Worm (Caenorhabditis elegans) whole organism, L2 larva: ENCODE results near the gene sysm-1.

Experiments used
- F13H6.1 ChIP-seq: sonication (generic microtip); optimal IDR thresholded peaks from 2 replicates; lab custom pipeline; 2016; ENCODE audit warnings: missing genetic modification characterization, missing compliant biosample characterization
- R02D3.7 ChIP-seq: fragments of 150-350 bp; optimal IDR thresholded peaks from 2 replicates; lab custom pipeline; 2014; ENCODE audit warnings: missing biosample characterization, missing genetic modification characterization
- ZK546.5 ChIP-seq: sonication (generic microtip); optimal IDR thresholded peaks from 2 replicates; lab custom pipeline; 2017; ENCODE audit warnings: missing biosample characterization, missing genetic modification characterization
- alr-1 ChIP-seq: fragments of 150-350 bp; optimal IDR thresholded peaks from 2 replicates; lab custom pipeline; 2014; ENCODE audit warnings: missing biosample characterization, missing genetic modification characterization
- aly-2 ChIP-seq: fragments of 150-350 bp; optimal IDR thresholded peaks from 2 replicates; lab custom pipeline; 2014; ENCODE audit warnings: missing biosample characterization, missing genetic modification characterization
- ama-1 ChIP-seq: fragments of 150-350 bp; optimal IDR thresholded peaks from 2 replicates; lab custom pipeline; 2018; ENCODE audit warnings: inconsistent platforms
- blmp-1 ChIP-seq: sonication (generic microtip); optimal IDR thresholded peaks from 2 replicates; lab custom pipeline; 2017; ENCODE audit warnings: missing genetic modification characterization, mild to moderate bottlenecking, missing compliant biosample characterization, antibody characterized with exemption, moderate library complexity; ENCODE audit not compliant: insufficient read depth
- ceh-16 ChIP-seq: fragments of 150-350 bp; optimal IDR thresholded peaks from 2 replicates; lab custom pipeline; 2014; ENCODE audit warnings: missing biosample characterization, missing genetic modification characterization
- crh-2 ChIP-seq: sonication (generic microtip); optimal IDR thresholded peaks from 2 replicates; lab custom pipeline; 2017; ENCODE audit warnings: missing biosample characterization, missing genetic modification characterization
- dmd-4 ChIP-seq: sonication (generic microtip); optimal IDR thresholded peaks from 2 replicates; lab custom pipeline; 2017; ENCODE audit warnings: missing biosample characterization, missing genetic modification characterization
- egl-27 ChIP-seq: sonication (generic microtip); optimal IDR thresholded peaks from 3 replicates; lab custom pipeline; 2017; ENCODE audit warnings: missing biosample characterization, missing genetic modification reagents, missing genetic modification characterization
- fos-1 ChIP-seq: fragments of 150-350 bp; optimal IDR thresholded peaks from 2 replicates; lab custom pipeline; 2014; ENCODE audit warnings: missing biosample characterization, missing genetic modification characterization
- lin-11 ChIP-seq: fragments of 150-350 bp; sonication (generic microtip); optimal IDR thresholded peaks from 2 replicates; lab custom pipeline; 2014; ENCODE audit warnings: missing biosample characterization, missing genetic modification characterization, inconsistent platforms, mixed read lengths
- lin-13 ChIP-seq: fragments of 150-350 bp; optimal IDR thresholded peaks from 2 replicates; lab custom pipeline; 2014; ENCODE audit warnings: missing biosample characterization, missing genetic modification reagents, missing genetic modification characterization
- lin-39 ChIP-seq: fragments of 150-350 bp; optimal IDR thresholded peaks from 2 replicates; lab custom pipeline; 2014; ENCODE audit warnings: missing biosample characterization, missing genetic modification reagents, missing genetic modification characterization
- lsy-2 ChIP-seq, 2 experiments: fragments of 150-350 bp in 1 of 2; sonication (generic microtip) in 1 of 2; optimal IDR thresholded peaks; 2 replicates each; lab custom pipeline; 2014 to 2017; ENCODE audit warnings: missing biosample characterization in 2 of 2, missing genetic modification characterization in 2 of 2
- mbf-1 ChIP-seq: sonication (generic microtip); optimal IDR thresholded peaks from 2 replicates; lab custom pipeline; 2017; ENCODE audit warnings: missing biosample characterization, missing genetic modification characterization
- nhr-10 ChIP-seq: sonication (generic microtip); optimal IDR thresholded peaks from 2 replicates; lab custom pipeline; 2017; ENCODE audit warnings: missing biosample characterization, missing genetic modification characterization
- nhr-11 ChIP-seq: fragments of 150-350 bp; optimal IDR thresholded peaks from 2 replicates; lab custom pipeline; 2014; ENCODE audit warnings: missing biosample characterization, missing genetic modification characterization
- nhr-12 ChIP-seq: fragments of 150-350 bp; optimal IDR thresholded peaks from 2 replicates; lab custom pipeline; 2014; ENCODE audit warnings: missing biosample characterization, missing genetic modification characterization
- nhr-129 ChIP-seq: fragments of 150-350 bp; optimal IDR thresholded peaks from 2 replicates; lab custom pipeline; 2014; ENCODE audit warnings: missing biosample characterization, missing genetic modification characterization
- nhr-21 ChIP-seq: fragments of 150-350 bp; optimal IDR thresholded peaks from 2 replicates; lab custom pipeline; 2014; ENCODE audit warnings: missing biosample characterization, missing genetic modification characterization
- nhr-23 ChIP-seq: fragments of 150-350 bp; optimal IDR thresholded peaks from 2 replicates; lab custom pipeline; 2014; ENCODE audit warnings: missing biosample characterization, missing genetic modification reagents, missing genetic modification characterization
- nhr-6 ChIP-seq: fragments of 150-350 bp; optimal IDR thresholded peaks from 2 replicates; lab custom pipeline; 2014; ENCODE audit warnings: missing biosample characterization, missing genetic modification characterization
- peb-1 ChIP-seq: fragments of 150-350 bp; optimal IDR thresholded peaks from 2 replicates; lab custom pipeline; 2014; ENCODE audit warnings: missing biosample characterization, missing genetic modification characterization
- sem-4 ChIP-seq: fragments of 150-350 bp; optimal IDR thresholded peaks from 2 replicates; lab custom pipeline; 2014; ENCODE audit warnings: missing biosample characterization, missing genetic modification reagents, missing genetic modification characterization
- skn-1 ChIP-seq: sonication (generic microtip); optimal IDR thresholded peaks from 2 replicates; lab custom pipeline; 2017; ENCODE audit warnings: missing biosample characterization, missing genetic modification characterization
- sma-3 ChIP-seq: sonication (generic microtip); optimal IDR thresholded peaks from 2 replicates; lab custom pipeline; 2016; ENCODE audit warnings: missing genetic modification reagents, missing genetic modification characterization, missing compliant biosample characterization
- sma-9 ChIP-seq, 2 experiments: fragments of 150-350 bp in 1 of 2; sonication (generic microtip) in 1 of 2; optimal IDR thresholded peaks; 2 replicates each; lab custom pipeline; 2014 to 2016; ENCODE audit warnings: missing genetic modification characterization in 2 of 2, mild to moderate bottlenecking in 1 of 2, missing biosample characterization in 1 of 2, missing compliant biosample characterization in 1 of 2, missing genetic modification reagents in 1 of 2, moderate library complexity in 1 of 2
- snpc-4 ChIP-seq: fragments of 150-350 bp; optimal IDR thresholded peaks from 2 replicates; lab custom pipeline; 2014; ENCODE audit warnings: missing biosample characterization, missing genetic modification characterization
- unc-39 ChIP-seq: fragments of 150-350 bp; optimal IDR thresholded peaks from 2 replicates; lab custom pipeline; 2014; ENCODE audit warnings: missing biosample characterization, missing genetic modification characterization
- unc-55 ChIP-seq: fragments of 150-350 bp; sonication (generic microtip); optimal IDR thresholded peaks from 3 replicates; lab custom pipeline; 2014; ENCODE audit warnings: missing biosample characterization, missing genetic modification reagents, missing genetic modification characterization
- unc-62 ChIP-seq: fragments of 150-350 bp; optimal IDR thresholded peaks from 2 replicates; lab custom pipeline; 2014; ENCODE audit warnings: missing biosample characterization, missing genetic modification reagents, missing genetic modification characterization
- ztf-1 ChIP-seq: fragments of 200-800 bp; sonication (Bioruptor generic); conservative IDR thresholded peaks from 2 replicates; pipeline ENCODE4 v1.3.6; 2022; ENCODE audit warnings: missing genetic modification characterization, missing compliant biosample characterization
- ztf-11 ChIP-seq: sonication (generic microtip); optimal IDR thresholded peaks from 2 replicates; lab custom pipeline; 2017; ENCODE audit warnings: missing biosample characterization, missing genetic modification characterization

Gene sysm-1

DNA sequence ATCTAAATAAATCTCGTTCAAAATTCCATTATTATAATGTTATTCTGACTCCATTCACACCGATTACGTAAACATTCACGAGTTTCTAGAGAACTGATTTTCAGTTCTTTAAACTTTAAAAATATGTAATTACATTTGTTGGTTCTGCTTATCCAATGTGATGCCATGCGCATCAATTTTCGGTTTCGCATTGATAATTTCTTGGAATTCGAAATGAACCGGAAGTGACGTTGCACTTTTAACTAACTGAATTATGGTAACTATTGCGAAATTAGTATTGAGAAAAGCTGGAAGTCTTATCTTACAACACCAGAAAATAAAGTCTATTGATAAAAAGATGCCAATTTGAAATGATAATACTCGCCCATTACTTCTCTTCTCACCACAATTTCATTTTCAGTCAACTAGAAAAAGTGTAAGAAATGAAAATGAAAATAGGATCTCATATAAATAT is 34.8 kb upstream of the sysm-1 start (continued):
- TF ChIP-seq nhr-10 (no peak), snpc-4 (tag; lab: Kevin White, UChicago) (no peak), lin-39 (tag; lab: Kevin White, UChicago) (no peak), mbf-1 (no peak), sma-3 (GFP tag; lab: Kevin White, UChicago) (no peak), R02D3.7 (no peak), unc-39 (no peak), ZK546.5 (tag; lab: Kevin White, UChicago) (no peak), lsy-2 (tag; optimal IDR thresholded peaks at IDR 0.05; lab: Kevin White, UChicago) (peak; percentile 5 to 56), ama-1 (lab: Kevin White, UChicago) (no peak), alr-1 (tag; lab: Kevin White, UChicago) (no peak), peb-1 (tag; lab: Kevin White, UChicago) (no peak), skn-1 (no peak), sem-4 (no peak), egl-27 (no peak), sma-9 (GFP tag; optimal IDR thresholded peaks at IDR 0.05; lab: Kevin White, UChicago) (peak; percentile 80), sma-9 (tag; optimal IDR thresholded peaks at IDR 0.05; lab: Kevin White, UChicago) (no peak), aly-2 (tag; lab: Kevin White, UChicago) (no peak), ceh-16 (tag; lab: Kevin White, UChicago) (no peak), ztf-11 (tag; lab: Kevin White, UChicago) (no peak), fos-1 (tag; lab: Kevin White, UChicago) (peak; percentile 92), nhr-129 (peak; percentile 1), nhr-6 (tag; lab: Kevin White, UChicago) (peak; percentile 6)

DNA sequence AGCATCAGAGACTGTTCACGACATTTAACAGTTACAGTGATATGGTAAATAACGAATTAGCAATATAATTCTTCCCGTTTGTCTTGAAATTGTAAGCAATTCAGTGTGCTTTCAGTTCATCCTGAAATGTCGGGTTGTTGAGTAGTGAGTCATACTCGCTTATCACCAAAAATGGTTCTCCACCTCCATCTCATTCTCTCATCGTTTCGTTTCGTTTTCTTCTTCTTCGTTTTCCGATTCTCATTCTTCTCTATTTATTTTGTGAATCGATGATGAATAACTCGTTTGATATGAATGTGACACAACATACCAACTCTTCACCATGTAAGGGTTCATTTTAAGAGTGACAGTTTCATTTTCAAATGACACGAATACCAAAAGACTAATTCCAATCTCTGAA is 33.4 kb upstream of the sysm-1 start:
- no peak for TF ChIP-seq ama-1 (lab: Kevin White, UChicago)
- TF ChIP-seq aly-2 (tag; lab: Kevin White, UChicago) = no peak
- TF ChIP-seq lsy-2 (tag; optimal IDR thresholded peaks at IDR 0.05; lab: Kevin White, UChicago) = peak in 1 of 2 experiments; percentile 1
- TF ChIP-seq lin-13 (GFP tag; lab: Kevin White, UChicago) = no peak
- TF ChIP-seq fos-1 (tag; lab: Kevin White, UChicago) = peak; percentile 99
- TF ChIP-seq nhr-129 = peak; percentile 35

DNA sequence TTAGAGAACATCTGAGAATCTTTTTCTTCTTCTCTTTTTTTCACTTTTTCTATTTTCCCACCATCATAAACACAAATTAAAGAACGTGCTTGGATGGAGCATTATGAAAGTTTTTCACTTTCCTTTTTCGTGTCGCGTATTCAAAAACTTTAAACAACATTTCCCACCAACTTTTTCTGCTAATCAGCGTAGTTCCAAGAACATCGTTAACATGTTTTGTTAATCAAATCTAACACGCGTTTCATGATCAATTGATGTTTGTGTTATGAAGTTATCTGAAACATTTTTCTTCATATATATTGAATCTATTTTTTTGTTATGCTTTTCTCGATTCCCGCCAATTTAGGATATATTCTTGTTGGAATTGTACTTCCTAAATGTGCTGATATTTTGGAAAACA is 32.7 kb upstream of the sysm-1 start:
- TF ChIP-seq ztf-11 (tag; lab: Kevin White, UChicago) = no peak
- peak; percentile 58 for TF ChIP-seq nhr-21 (tag; lab: Kevin White, UChicago)
- no peak for TF ChIP-seq fos-1 (tag; lab: Kevin White, UChicago)
- TF ChIP-seq lsy-2 (tag; optimal IDR thresholded peaks at IDR 0.05; lab: Kevin White, UChicago) = peak in 1 of 2 experiments; percentile 43
- TF ChIP-seq ama-1 (lab: Kevin White, UChicago) = no peak
- TF ChIP-seq crh-2 (tag; lab: Kevin White, UChicago) = peak; percentile 32
- TF ChIP-seq unc-62 = no peak
- TF ChIP-seq snpc-4 (tag; lab: Kevin White, UChicago) = no peak
- no peak for TF ChIP-seq aly-2 (tag; lab: Kevin White, UChicago)
- no peak for TF ChIP-seq lin-11
- TF ChIP-seq nhr-12 (tag; lab: Kevin White, UChicago) = no peak
- no peak for TF ChIP-seq mbf-1
- TF ChIP-seq ztf-1 = no peak
- no peak for TF ChIP-seq nhr-11
- peak; percentile 37 for TF ChIP-seq sma-9 (GFP tag; optimal IDR thresholded peaks at IDR 0.05; lab: Kevin White, UChicago)
- TF ChIP-seq sma-9 (tag; optimal IDR thresholded peaks at IDR 0.05; lab: Kevin White, UChicago) = no peak
- TF ChIP-seq, all 48 proteins: peak for 4

DNA sequence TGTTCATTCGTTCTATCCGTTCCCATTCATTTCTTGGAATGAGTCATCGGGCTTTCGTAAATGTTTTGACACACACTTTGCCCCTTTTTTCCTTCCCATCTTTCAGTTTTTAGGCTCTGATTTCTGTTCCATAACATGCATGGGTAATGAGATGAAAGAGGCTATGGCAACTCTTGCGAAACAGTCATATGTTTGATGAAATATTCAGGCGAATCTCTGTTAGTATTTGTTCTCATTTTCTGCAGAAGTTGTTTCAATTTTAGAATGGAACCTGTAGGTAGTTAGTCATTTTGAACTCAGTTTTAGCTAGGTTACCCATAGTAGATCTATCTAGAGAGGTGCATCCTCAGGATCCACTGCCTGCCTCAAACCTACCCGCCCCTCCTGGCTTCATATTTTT is 32.0 kb upstream of the sysm-1 start:
- TF ChIP-seq lin-11 = no peak
- no peak for TF ChIP-seq peb-1 (tag; lab: Kevin White, UChicago)
- no peak for TF ChIP-seq dmd-4 (tag; lab: Kevin White, UChicago)
- no peak for TF ChIP-seq unc-55 (GFP tag; lab: Kevin White, UChicago)
- no peak for TF ChIP-seq F13H6.1 (tag; lab: Kevin White, UChicago)
- TF ChIP-seq sma-9 (GFP tag; optimal IDR thresholded peaks at IDR 0.05; lab: Kevin White, UChicago) = no peak
- TF ChIP-seq sma-9 (tag; optimal IDR thresholded peaks at IDR 0.05; lab: Kevin White, UChicago) = no peak
- TF ChIP-seq nhr-10 = no peak
- TF ChIP-seq blmp-1 (tag; lab: Kevin White, UChicago) = no peak
- no peak for TF ChIP-seq sma-3 (GFP tag; lab: Kevin White, UChicago)
- TF ChIP-seq unc-62 = no peak
- no peak for TF ChIP-seq lsy-2 (tag; optimal IDR thresholded peaks at IDR 0.05; lab: Kevin White, UChicago)
- no peak for TF ChIP-seq ZK546.5 (tag; lab: Kevin White, UChicago)
- TF ChIP-seq R02D3.7 = no peak
- no peak for TF ChIP-seq nhr-12 (tag; lab: Kevin White, UChicago)
- TF ChIP-seq nhr-23 (tag; lab: Kevin White, UChicago) = no peak
